Worm (Caenorhabditis elegans): Measurements from ENCODE around the gene cpsf-2.

ce11 chrV:7142661-7143060, 36.3 kb upstream of the cpsf-2 start:
- TF ChIP-seq egl-18 (GFP tag; IDR thresholded peaks at IDR 0.05), result no peak
- no peak for TF ChIP-seq ZK185.1 (tag; optimal IDR thresholded peaks at IDR 0.05; ENCODE audit: poor library complexity, severe bottlenecking)
- TF ChIP-seq sea-2 (GFP tag; IDR thresholded peaks at IDR 0.05), result no peak
- TF ChIP-seq nfya-1 (tag; optimal IDR thresholded peaks at IDR 0.05; ENCODE audit: borderline replicate concordance, insufficient read depth), result no peak
- no peak for TF ChIP-seq dpl-1 (GFP tag; optimal IDR thresholded peaks at IDR 0.05)
- 0 out of 2 replicates have a peak, but pooled peaks have one; percentile 27 for TF ChIP-seq cebp-2 (GFP tag; IDR thresholded peaks at IDR 0.05)
- TF ChIP-seq ceh-58 (GFP tag; IDR thresholded peaks at IDR 0.05), result no peak
- no peak for TF ChIP-seq lin-54 (GFP tag; optimal IDR thresholded peaks at IDR 0.05)
